Fruit fly (Drosophila melanogaster) whole organism, embryonic: ENCODE data around the gene Trf4-1.

ENCODE experiments used
- Atf-2 ChIP-seq: fragments of 200-800 bp; sonication (Bioruptor generic); optimal IDR thresholded peaks from 2 replicates; lab custom pipeline; 2016; ENCODE audit warnings: missing biosample characterization, missing genetic modification characterization
- Atf3 ChIP-seq: fragments of 200-800 bp; sonication (Bioruptor generic); optimal IDR thresholded peaks from 3 replicates; lab custom pipeline; 2016; ENCODE audit warnings: missing biosample characterization, missing genetic modification characterization
- B-H1 ChIP-seq: fragments of 200-800 bp; sonication (Bioruptor generic); IDR thresholded peaks from 3 replicates; pipeline ENCODE4 v1.3.6; 2022; ENCODE audit warnings: missing biosample characterization, missing genetic modification characterization
- CG10431 ChIP-seq: fragments of 200-800 bp; sonication (Bioruptor generic); optimal IDR thresholded peaks from 3 replicates; lab custom pipeline; 2018; ENCODE audit warnings: missing biosample characterization, mild to moderate bottlenecking, missing genetic modification characterization
- CG10462 ChIP-seq: fragments of 200-800 bp; sonication (Bioruptor generic); optimal IDR thresholded peaks from 2 replicates; lab custom pipeline; 2016; ENCODE audit warnings: missing biosample characterization, missing genetic modification characterization
- CG11560 ChIP-seq: fragments of 200-800 bp; sonication (Bioruptor generic); IDR thresholded peaks from 3 replicates; pipeline ENCODE4 v1.3.6; 2022; ENCODE audit warnings: missing biosample characterization, missing genetic modification characterization
- CG15601 ChIP-seq: fragments of 200-800 bp; sonication (Bioruptor generic); optimal IDR thresholded peaks from 3 replicates; lab custom pipeline; 2019; ENCODE audit warnings: missing biosample characterization, mild to moderate bottlenecking, missing genetic modification characterization, moderate library complexity
- CG1647 ChIP-seq: fragments of 200-800 bp; sonication (Bioruptor generic); optimal IDR thresholded peaks from 3 replicates; lab custom pipeline; 2016; ENCODE audit warnings: missing biosample characterization, missing genetic modification characterization
- CG18262 ChIP-seq: fragments of 200-800 bp; optimal IDR thresholded peaks from 3 replicates; lab custom pipeline; 2019; ENCODE audit warnings: missing biosample characterization, mild to moderate bottlenecking, missing genetic modification characterization, moderate library complexity
- CG2875 ChIP-seq: fragments of 200-800 bp; sonication (Bioruptor generic); optimal IDR thresholded peaks from 2 replicates; lab custom pipeline; 2017; ENCODE audit warnings: missing biosample characterization, mild to moderate bottlenecking, missing genetic modification characterization, missing genetic modification reagents
- CG4282 ChIP-seq: fragments of 200-800 bp; sonication (Bioruptor generic); optimal IDR thresholded peaks from 2 replicates; lab custom pipeline; 2016; ENCODE audit warnings: missing biosample characterization, missing genetic modification characterization
- CG4360 ChIP-seq: fragments of 200-800 bp; sonication (Bioruptor generic); IDR thresholded peaks from 2 replicates; pipeline ENCODE4 v1.3.6; 2022; ENCODE audit warnings: missing biosample characterization, missing genetic modification characterization
- CG43689 ChIP-seq: fragments of 200-800 bp; sonication (Bioruptor generic); IDR thresholded peaks from 2 replicates; pipeline ENCODE4 v1.3.6; 2022; ENCODE audit warnings: missing biosample characterization, missing genetic modification characterization
- CG4404 ChIP-seq: fragments of 200-800 bp; sonication (Bioruptor generic); IDR thresholded peaks from 2 replicates; pipeline ENCODE4 v1.3.6; 2022; ENCODE audit warnings: missing biosample characterization, missing genetic modification characterization
- CG4424 ChIP-seq: fragments of 200-800 bp; sonication (Bioruptor generic); optimal IDR thresholded peaks from 3 replicates; lab custom pipeline; 2016; ENCODE audit warnings: missing biosample characterization, missing genetic modification characterization
- CG4820 ChIP-seq: fragments of 200-800 bp; sonication (Bioruptor generic); optimal IDR thresholded peaks from 3 replicates; lab custom pipeline; 2016; ENCODE audit warnings: missing biosample characterization, missing genetic modification characterization
- CG5180 ChIP-seq: fragments of 200-800 bp; sonication (Bioruptor generic); optimal IDR thresholded peaks from 3 replicates; lab custom pipeline; 2017; ENCODE audit warnings: missing biosample characterization, missing genetic modification characterization, mild to moderate bottlenecking, moderate library complexity, missing genetic modification reagents
- CG7271 ChIP-seq: fragments of 200-800 bp; sonication (Bioruptor generic); optimal IDR thresholded peaks from 2 replicates; lab custom pipeline; 2018; ENCODE audit warnings: missing biosample characterization, mild to moderate bottlenecking, missing genetic modification characterization, moderate library complexity
- CG7556 ChIP-seq: fragments of 200-800 bp; sonication (Bioruptor generic); optimal IDR thresholded peaks from 2 replicates; lab custom pipeline; 2017; ENCODE audit warnings: missing biosample characterization, mild to moderate bottlenecking, missing genetic modification characterization
- CG7745 ChIP-seq: fragments of 200-800 bp; sonication (Bioruptor generic); optimal IDR thresholded peaks from 2 replicates; lab custom pipeline; 2018; ENCODE audit warnings: missing biosample characterization, mild to moderate bottlenecking, missing genetic modification characterization, moderate library complexity
- CG7839 ChIP-seq: fragments of 200-800 bp; sonication (Bioruptor generic); optimal IDR thresholded peaks from 3 replicates; lab custom pipeline; 2018; ENCODE audit warnings: missing biosample characterization, mild to moderate bottlenecking, missing genetic modification characterization, moderate library complexity
- CG7928 ChIP-seq: fragments of 200-800 bp; sonication (Bioruptor generic); optimal IDR thresholded peaks from 2 replicates; lab custom pipeline; 2017; ENCODE audit warnings: missing biosample characterization, mild to moderate bottlenecking, missing genetic modification characterization
- CG8388 ChIP-seq: fragments of 200-800 bp; sonication (Bioruptor generic); optimal IDR thresholded peaks from 2 replicates; lab custom pipeline; 2019; ENCODE audit warnings: missing biosample characterization, mild to moderate bottlenecking, missing genetic modification characterization, moderate library complexity
- CG9437 ChIP-seq: fragments of 200-800 bp; sonication (Bioruptor generic); optimal IDR thresholded peaks from 2 replicates; lab custom pipeline; 2018; ENCODE audit warnings: missing biosample characterization, mild to moderate bottlenecking, missing genetic modification characterization
- Gsc ChIP-seq: fragments of 200-800 bp; sonication (Bioruptor generic); IDR thresholded peaks from 2 replicates; pipeline ENCODE4 v1.3.6; 2022; ENCODE audit warnings: missing biosample characterization, missing genetic modification characterization
- Hr39 ChIP-seq: fragments of >200 bp; optimal IDR thresholded peaks from 2 replicates; lab custom pipeline; 2017
- Neu2 ChIP-seq: fragments of 200-800 bp; sonication (Bioruptor generic); optimal IDR thresholded peaks from 3 replicates; lab custom pipeline; 2016; ENCODE audit warnings: missing biosample characterization, missing genetic modification characterization, borderline replicate concordance
- Oli ChIP-seq: fragments of 200-800 bp; sonication (Bioruptor generic); optimal IDR thresholded peaks from 2 replicates; lab custom pipeline; 2018; ENCODE audit warnings: missing biosample characterization, mild to moderate bottlenecking, missing genetic modification characterization, moderate library complexity
- Rx ChIP-seq: fragments of 200-800 bp; sonication (Bioruptor generic); IDR thresholded peaks from 2 replicates; pipeline ENCODE4 v1.3.6; 2022; ENCODE audit warnings: missing biosample characterization, missing genetic modification characterization
- Sox100B ChIP-seq: fragments of 200-800 bp; sonication (Bioruptor generic); optimal IDR thresholded peaks from 3 replicates; lab custom pipeline; 2018; ENCODE audit warnings: missing biosample characterization, mild to moderate bottlenecking, missing genetic modification characterization
- Stat92E ChIP-seq, 3 experiments: fragments of >200 bp in 2 of 3; fragments of 200-800 bp in 1 of 3; sonication (Bioruptor generic) in 1 of 3; optimal IDR thresholded peaks; 2 replicates each; lab custom pipeline; 2017 to 2019; ENCODE audit warnings: missing biosample characterization in 3 of 3, missing genetic modification characterization in 3 of 3, mild to moderate bottlenecking in 1 of 3, moderate library complexity in 1 of 3
- ara ChIP-seq: fragments of 200-800 bp; sonication (Bioruptor generic); IDR thresholded peaks from 2 replicates; pipeline ENCODE4 v1.3.6; 2022; ENCODE audit warnings: missing biosample characterization, missing genetic modification characterization
- ash1 ChIP-seq: fragments of 200-800 bp; sonication (Bioruptor generic); optimal IDR thresholded peaks from 2 replicates; lab custom pipeline; 2018; ENCODE audit warnings: missing biosample characterization, mild to moderate bottlenecking, missing genetic modification characterization
- br ChIP-seq: fragments of >200 bp; optimal IDR thresholded peaks from 2 replicates; lab custom pipeline; 2017
- chinmo ChIP-seq: fragments of 200-800 bp; sonication (Bioruptor generic); IDR thresholded peaks from 4 replicates; pipeline ENCODE4 v1.3.6; 2022; ENCODE audit warnings: missing biosample characterization, missing genetic modification characterization; ENCODE audit not compliant: partially characterized antibody
- ci ChIP-seq: fragments of 200-800 bp; sonication (Bioruptor generic); IDR thresholded peaks from 3 replicates; pipeline ENCODE4 v1.3.6; 2022; ENCODE audit warnings: missing biosample characterization, missing genetic modification characterization
- crc ChIP-seq: fragments of 200-800 bp; sonication (Bioruptor generic); optimal IDR thresholded peaks from 2 replicates; lab custom pipeline; 2016; ENCODE audit warnings: missing biosample characterization, missing genetic modification characterization
- croc ChIP-seq: fragments of 200-800 bp; sonication (Bioruptor generic); conservative IDR thresholded peaks from 3 replicates; pipeline ENCODE4 v1.3.6; 2022; ENCODE audit warnings: missing biosample characterization, missing genetic modification characterization
- dati ChIP-seq: fragments of 200-800 bp; sonication (Bioruptor generic); IDR thresholded peaks from 2 replicates; pipeline ENCODE4 v1.3.6; 2022; ENCODE audit warnings: missing biosample characterization, missing genetic modification characterization
- emc ChIP-seq: fragments of 200-800 bp; sonication (Bioruptor generic); optimal IDR thresholded peaks from 2 replicates; lab custom pipeline; 2016; ENCODE audit warnings: missing biosample characterization, missing genetic modification characterization
- ewg ChIP-seq: fragments of 200-800 bp; sonication (Bioruptor generic); optimal IDR thresholded peaks from 3 replicates; lab custom pipeline; 2017; ENCODE audit warnings: mild to moderate bottlenecking, missing biosample characterization, missing genetic modification reagents, missing genetic modification characterization
- fd64A ChIP-seq: fragments of 200-800 bp; sonication (Bioruptor generic); optimal IDR thresholded peaks from 3 replicates; lab custom pipeline; 2018; ENCODE audit warnings: missing biosample characterization, mild to moderate bottlenecking, missing genetic modification characterization
- gcm2 ChIP-seq: fragments of 200-800 bp; sonication (Bioruptor generic); optimal IDR thresholded peaks from 2 replicates; lab custom pipeline; 2016; ENCODE audit warnings: missing biosample characterization, missing genetic modification characterization
- gsb-n ChIP-seq: fragments of 200-800 bp; sonication (Bioruptor generic); optimal IDR thresholded peaks from 3 replicates; lab custom pipeline; 2018; ENCODE audit warnings: missing biosample characterization, mild to moderate bottlenecking, missing genetic modification characterization
- lov ChIP-seq, 2 experiments: fragments of 200-800 bp in 1 of 2; fragments of >200 bp in 1 of 2; sonication (Bioruptor generic) in 1 of 2; IDR thresholded peaks in 1 of 2; optimal IDR thresholded peaks in 1 of 2; 2 replicates in 1 of 2; 3 replicates in 1 of 2; pipeline versions ENCODE4 v1.3.6 to Lab custom; 2017 to 2022; ENCODE audit warnings: missing biosample characterization in 1 of 2, missing genetic modification characterization in 1 of 2
- odd ChIP-seq: fragments of 200-800 bp; sonication (Bioruptor generic); optimal IDR thresholded peaks from 2 replicates; lab custom pipeline; 2017; ENCODE audit warnings: missing biosample characterization, mild to moderate bottlenecking, missing genetic modification characterization
- peb ChIP-seq: fragments of 200-800 bp; sonication (Bioruptor generic); IDR thresholded peaks from 2 replicates; pipeline ENCODE4 v1.3.6; 2022; ENCODE audit warnings: missing biosample characterization, missing genetic modification characterization
- pzg ChIP-seq: fragments of 200-800 bp; sonication (Bioruptor generic); optimal IDR thresholded peaks from 3 replicates; lab custom pipeline; 2018; ENCODE audit warnings: missing biosample characterization, mild to moderate bottlenecking, missing genetic modification characterization, moderate library complexity
- salm ChIP-seq: fragments of 200-800 bp; sonication (Bioruptor generic); optimal IDR thresholded peaks from 2 replicates; lab custom pipeline; 2018; ENCODE audit warnings: missing biosample characterization, mild to moderate bottlenecking, missing genetic modification characterization
- unc-4 ChIP-seq: fragments of 200-800 bp; sonication (Bioruptor generic); IDR thresholded peaks from 2 replicates; pipeline ENCODE4 v1.3.6; 2022; ENCODE audit warnings: missing biosample characterization, missing genetic modification characterization; ENCODE audit not compliant: partially characterized antibody
- vnd ChIP-seq: fragments of 200-800 bp; sonication (Bioruptor generic); IDR thresholded peaks from 3 replicates; pipeline ENCODE4 v1.3.6; 2022; ENCODE audit warnings: missing biosample characterization, missing genetic modification characterization; ENCODE audit not compliant: partially characterized antibody
- wor ChIP-seq: fragments of 200-800 bp; sonication (Bioruptor generic); IDR thresholded peaks from 2 replicates; pipeline ENCODE4 v1.3.6; 2022; ENCODE audit warnings: missing biosample characterization, missing genetic modification characterization

The Trf4-1 gene

DNA sequence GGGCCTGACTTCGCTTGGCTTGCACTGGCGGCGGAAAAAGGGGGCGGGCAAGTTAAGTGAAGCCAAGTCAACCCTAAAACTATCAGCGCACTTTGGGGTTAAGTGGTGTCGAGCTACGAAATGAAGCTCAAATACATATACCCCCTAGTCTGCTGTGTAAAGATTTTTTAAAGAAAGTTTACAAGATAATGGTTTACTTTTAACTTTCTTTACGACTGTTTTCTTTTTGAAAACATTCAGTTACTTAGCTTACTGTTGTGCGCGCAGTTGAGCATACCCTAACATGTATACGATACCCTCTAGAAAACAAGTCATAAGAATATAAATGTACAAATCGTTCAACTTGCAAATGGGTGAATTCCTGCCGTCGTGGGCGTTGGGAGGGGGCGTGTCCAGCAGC is 17.4 kb upstream of the Trf4-1 start (continued):
- TF ChIP-seq unc-4: no peak
- no peak for TF ChIP-seq CG5180 (GFP tag; lab: Kevin White, UChicago)
- TF ChIP-seq Hr39: no peak
- no peak for TF ChIP-seq B-H1 (GFP tag; lab: Robert Waterston, UW)
- TF ChIP-seq Gsc (GFP tag; lab: Robert Waterston, UW): no peak
- TF ChIP-seq CG4404 (GFP tag; lab: Robert Waterston, UW): no peak
- TF ChIP-seq CG7556 (GFP tag; lab: Kevin White, UChicago): no peak
- TF ChIP-seq ci: no peak
- no peak for TF ChIP-seq Atf3 (GFP tag; lab: Kevin White, UChicago)
- no peak for TF ChIP-seq CG7745 (tag; lab: Kevin White, UChicago)
- no peak for TF ChIP-seq CG10462 (GFP tag; lab: Kevin White, UChicago)
- TF ChIP-seq wor: no peak
- TF ChIP-seq CG7839 (tag; lab: Kevin White, UChicago): no peak
- no peak for TF ChIP-seq gsb-n (tag; lab: Kevin White, UChicago)
- TF ChIP-seq fd64A (GFP tag; lab: Kevin White, UChicago): no peak
- no peak for TF ChIP-seq lov (optimal IDR thresholded peaks at IDR 0.05; lab: Kevin White, UChicago)
- no peak for TF ChIP-seq lov (GFP tag; IDR thresholded peaks at IDR 0.05; lab: Robert Waterston, UW)
- TF ChIP-seq CG4282 (GFP tag; lab: Kevin White, UChicago): no peak
- no peak for TF ChIP-seq ash1 (GFP tag; lab: Kevin White, UChicago)
- peak; percentile 12 for TF ChIP-seq CG18262
- no peak for TF ChIP-seq CG4360 (GFP tag; lab: Robert Waterston, UW)
- TF ChIP-seq Oli (tag; lab: Kevin White, UChicago): peak; percentile 53
- TF ChIP-seq CG15601 (tag; lab: Kevin White, UChicago): no peak
- no peak for TF ChIP-seq Stat92E (GFP tag; optimal IDR thresholded peaks at IDR 0.05; lab: Kevin White, UChicago)
- no peak for TF ChIP-seq CG11560 (tag; lab: Robert Waterston, UW)
- no peak for TF ChIP-seq CG1647
- TF ChIP-seq crc (GFP tag; lab: Kevin White, UChicago): no peak
- no peak for TF ChIP-seq gcm2
- no peak for TF ChIP-seq CG7271 (tag; lab: Kevin White, UChicago)
- peak; percentile 44; the same call in 1 of the 2 replicates for TF ChIP-seq ara (GFP tag; lab: Robert Waterston, UW)
- TF ChIP-seq odd (GFP tag; lab: Kevin White, UChicago): no peak
- peak; percentile 32; the same call in 1 of the 2 replicates for TF ChIP-seq Rx (GFP tag; lab: Robert Waterston, UW)
- TF ChIP-seq CG2875 (GFP tag; lab: Kevin White, UChicago): no peak
- TF ChIP-seq dati (GFP tag; lab: Robert Waterston, UW): no peak
- TF ChIP-seq CG8388 (GFP tag; lab: Kevin White, UChicago): no peak
- no peak for TF ChIP-seq salm (tag; lab: Kevin White, UChicago)
- no peak for TF ChIP-seq CG4424 (GFP tag; lab: Kevin White, UChicago)
- TF ChIP-seq CG7928 (GFP tag; lab: Kevin White, UChicago): no peak
- no peak for TF ChIP-seq CG9437 (GFP tag; lab: Kevin White, UChicago)
- TF ChIP-seq ewg (GFP tag; lab: Kevin White, UChicago): no peak
- TF ChIP-seq emc: no peak
- no peak for TF ChIP-seq pzg
- no peak for TF ChIP-seq peb (GFP tag; lab: Robert Waterston, UW)
- no peak for TF ChIP-seq croc
- no peak for TF ChIP-seq CG4820 (GFP tag; lab: Kevin White, UChicago)
- no peak for TF ChIP-seq CG10431 (GFP tag; lab: Kevin White, UChicago)
- TF ChIP-seq Atf-2 (GFP tag; lab: Kevin White, UChicago): no peak
- TF ChIP-seq vnd (GFP tag; lab: Robert Waterston, UW): no peak
- TF ChIP-seq CG43689 (GFP tag; lab: Robert Waterston, UW): no peak
- no peak for TF ChIP-seq chinmo
- TF ChIP-seq Neu2 (GFP tag; lab: Kevin White, UChicago): no peak
- no peak for TF ChIP-seq br (lab: Kevin White, UChicago)
- no peak for TF ChIP-seq Sox100B (GFP tag; lab: Kevin White, UChicago)
